Worm (Caenorhabditis elegans) whole organism, late embryonic: Measurements from ENCODE around the gene ccr-4.

Experiments used
- ama-1 ChIP-seq: fragments of 150-350 bp; optimal IDR thresholded peaks from 2 replicates; lab custom pipeline; 2014
- ceh-31 ChIP-seq: sonication (generic microtip); optimal IDR thresholded peaks from 2 replicates; lab custom pipeline; 2016; ENCODE audit warnings: missing genetic modification characterization, missing compliant biosample characterization
- fkh-10 ChIP-seq: fragments of 150-350 bp; optimal IDR thresholded peaks from 2 replicates; lab custom pipeline; 2014; ENCODE audit warnings: missing biosample characterization, missing genetic modification reagents, missing genetic modification characterization
- ref-2 ChIP-seq: sonication (generic microtip); optimal IDR thresholded peaks from 2 replicates; lab custom pipeline; 2016; ENCODE audit warnings: missing genetic modification characterization, missing compliant biosample characterization
- tbx-2 ChIP-seq: sonication (generic microtip); optimal IDR thresholded peaks from 2 replicates; lab custom pipeline; 2016; ENCODE audit warnings: missing genetic modification characterization, missing compliant biosample characterization

DNA sequence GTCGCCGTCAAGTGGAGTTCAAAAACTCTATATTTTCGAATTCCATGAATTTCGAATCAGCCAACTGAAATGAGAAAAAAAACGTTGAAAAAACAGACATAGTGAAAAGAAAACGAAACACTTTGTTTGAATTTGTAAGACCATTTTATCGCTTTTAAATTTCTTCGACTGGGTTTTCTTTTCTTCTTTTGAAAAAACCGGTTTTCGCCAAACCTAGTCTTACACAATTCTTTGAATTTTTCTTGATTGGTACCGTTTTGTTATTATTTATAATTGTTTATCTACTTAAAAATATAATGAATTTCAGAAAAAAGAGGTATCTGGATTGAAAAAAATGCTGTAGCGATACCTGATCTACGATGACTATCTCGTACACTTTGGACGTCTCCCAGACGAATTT lies 11.7 kb upstream of the ccr-4 start, which contains the start of gene best-22:
- TF ChIP-seq ceh-31: no peak
- no peak for TF ChIP-seq ref-2 (tag; lab: Kevin White, UChicago)
- TF ChIP-seq ama-1 (lab: Kevin White, UChicago): no peak
- TF ChIP-seq tbx-2: no peak
- no peak for TF ChIP-seq fkh-10 (GFP tag; lab: Kevin White, UChicago)
